Worm (Caenorhabditis elegans) whole organism, L4/young adult: ENCODE measurements around the gene bir-1.

Source experiments
- W03F9.2 ChIP-seq: fragments of 150-350 bp; optimal IDR thresholded peaks from 2 replicates; lab custom pipeline; 2014; ENCODE audit warnings: missing biosample characterization, missing genetic modification characterization
- dao-5 ChIP-seq: sonication (generic microtip); optimal IDR thresholded peaks from 2 replicates; lab custom pipeline; 2016; ENCODE audit warnings: missing genotype, missing genetic modification characterization, moderate library complexity, missing compliant biosample characterization
- him-1 ChIP-seq: sonication (generic microtip); optimal IDR thresholded peaks from 2 replicates; lab custom pipeline; 2016; ENCODE audit warnings: missing genotype, missing genetic modification reagents, missing genetic modification characterization, missing compliant biosample characterization

DNA sequence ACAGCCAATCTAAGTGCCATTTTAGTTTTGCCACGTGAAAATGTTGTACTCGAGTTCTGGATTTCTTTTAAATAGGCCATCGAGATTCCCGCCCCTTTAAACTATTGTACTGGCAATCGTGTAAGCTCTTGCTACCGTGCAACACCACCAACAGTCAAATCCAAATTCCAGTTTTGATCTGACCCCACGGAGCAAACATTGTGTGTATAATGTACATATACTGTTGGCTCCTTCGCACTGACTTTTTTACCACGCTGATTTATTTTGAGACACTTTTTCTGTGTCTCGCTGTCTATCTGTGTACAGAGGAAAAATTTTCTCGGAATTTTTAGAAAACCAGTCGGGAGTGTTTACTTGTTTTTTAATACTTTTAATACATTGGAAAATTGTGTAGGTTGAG, 34.2 kb upstream of the bir-1 start, which contains the start of gene piit-1:
- TF ChIP-seq him-1 (tag; lab: Kevin White, UChicago) (no peak), dao-5 (no peak), W03F9.2 (tag; lab: Kevin White, UChicago) (no peak)
